Worm (Caenorhabditis elegans) whole organism, mixed stage, embryonic: ENCODE data around the gene srh-128.

ENCODE experiments used
- ces-1 ChIP-seq: fragments of 150-350 bp; optimal IDR thresholded peaks from 2 replicates; lab custom pipeline; 2014; ENCODE audit warnings: missing biosample characterization, missing genetic modification reagents, missing genetic modification characterization
- elt-1 ChIP-seq: sonication (generic microtip); optimal IDR thresholded peaks from 2 replicates; lab custom pipeline; 2017; ENCODE audit warnings: missing genetic modification characterization, mild to moderate bottlenecking, missing compliant biosample characterization, antibody characterized with exemption, moderate library complexity, borderline replicate concordance; ENCODE audit not compliant: insufficient read depth
- elt-3 ChIP-seq: fragments of 150-350 bp; optimal IDR thresholded peaks from 2 replicates; lab custom pipeline; 2014; ENCODE audit warnings: missing biosample characterization, missing genetic modification characterization
- lin-13 ChIP-seq: fragments of 150-350 bp; optimal IDR thresholded peaks from 2 replicates; lab custom pipeline; 2014; ENCODE audit warnings: missing biosample characterization, missing genetic modification characterization
- mab-5 ChIP-seq: fragments of 150-350 bp; optimal IDR thresholded peaks from 2 replicates; lab custom pipeline; 2014; ENCODE audit warnings: missing biosample characterization, missing genetic modification characterization
- nhr-237 ChIP-seq: fragments of 150-350 bp; optimal IDR thresholded peaks from 2 replicates; lab custom pipeline; 2014; ENCODE audit warnings: missing biosample characterization, missing genetic modification characterization
- nhr-76 ChIP-seq: sonication (generic microtip); optimal IDR thresholded peaks from 2 replicates; lab custom pipeline; 2017; ENCODE audit warnings: missing biosample characterization, missing genetic modification characterization
- sem-2 ChIP-seq: fragments of 200-800 bp; sonication (Bioruptor generic); optimal IDR thresholded peaks from 2 replicates; lab custom pipeline; 2018; ENCODE audit warnings: mild to moderate bottlenecking, missing genetic modification characterization, missing compliant biosample characterization
- unc-62 ChIP-seq: fragments of 150-350 bp; optimal IDR thresholded peaks from 2 replicates; lab custom pipeline; 2014; ENCODE audit warnings: missing biosample characterization, missing genetic modification reagents, missing genetic modification characterization
- ztf-11 ChIP-seq: fragments of 150-350 bp; optimal IDR thresholded peaks from 2 replicates; lab custom pipeline; 2014; ENCODE audit warnings: missing biosample characterization, missing genetic modification characterization

- TF ChIP-seq elt-3 (no peak), mab-5 (tag; lab: Kevin White, UChicago) (no peak), elt-1 (no peak), nhr-237 (no peak), lin-13 (tag; lab: Kevin White, UChicago) (no peak), sem-2 (GFP tag; lab: Kevin White, UChicago) (no peak), unc-62 (GFP tag; lab: Kevin White, UChicago) (no peak), ces-1 (GFP tag; lab: Kevin White, UChicago) (no peak), ztf-11 (tag; lab: Kevin White, UChicago) (no peak), nhr-76 (no peak)
These were observed 48.5 kb downstream of the srh-128 start, which contains the start of gene sri-47 for ce11 chrII:2656606-2657005.
